Worm (Caenorhabditis elegans) whole organism, L2 larva: ENCODE measurements around the gene ipla-3.

Source experiments
- aly-2 ChIP-seq: fragments of 150-350 bp; optimal IDR thresholded peaks from 2 replicates; lab custom pipeline; 2014; ENCODE audit warnings: missing biosample characterization, missing genetic modification characterization
- dmd-4 ChIP-seq: sonication (generic microtip); optimal IDR thresholded peaks from 2 replicates; lab custom pipeline; 2017; ENCODE audit warnings: missing biosample characterization, missing genetic modification characterization
- egl-27 ChIP-seq: sonication (generic microtip); optimal IDR thresholded peaks from 3 replicates; lab custom pipeline; 2017; ENCODE audit warnings: missing biosample characterization, missing genetic modification reagents, missing genetic modification characterization
- lin-13 ChIP-seq: fragments of 150-350 bp; optimal IDR thresholded peaks from 2 replicates; lab custom pipeline; 2014; ENCODE audit warnings: missing biosample characterization, missing genetic modification reagents, missing genetic modification characterization
- lsy-2 ChIP-seq, 2 experiments: fragments of 150-350 bp in 1 of 2; sonication (generic microtip) in 1 of 2; optimal IDR thresholded peaks; 2 replicates each; lab custom pipeline; 2014 to 2017; ENCODE audit warnings: missing biosample characterization in 2 of 2, missing genetic modification characterization in 2 of 2
- nhr-12 ChIP-seq: fragments of 150-350 bp; optimal IDR thresholded peaks from 2 replicates; lab custom pipeline; 2014; ENCODE audit warnings: missing biosample characterization, missing genetic modification characterization
- snpc-4 ChIP-seq: fragments of 150-350 bp; optimal IDR thresholded peaks from 2 replicates; lab custom pipeline; 2014; ENCODE audit warnings: missing biosample characterization, missing genetic modification characterization
- unc-39 ChIP-seq: fragments of 150-350 bp; optimal IDR thresholded peaks from 2 replicates; lab custom pipeline; 2014; ENCODE audit warnings: missing biosample characterization, missing genetic modification characterization
- zag-1 ChIP-seq: fragments of 150-350 bp; optimal IDR thresholded peaks from 2 replicates; lab custom pipeline; 2014; ENCODE audit warnings: missing biosample characterization, missing genetic modification characterization
- ztf-11 ChIP-seq: sonication (generic microtip); optimal IDR thresholded peaks from 2 replicates; lab custom pipeline; 2017; ENCODE audit warnings: missing biosample characterization, missing genetic modification characterization

DNA sequence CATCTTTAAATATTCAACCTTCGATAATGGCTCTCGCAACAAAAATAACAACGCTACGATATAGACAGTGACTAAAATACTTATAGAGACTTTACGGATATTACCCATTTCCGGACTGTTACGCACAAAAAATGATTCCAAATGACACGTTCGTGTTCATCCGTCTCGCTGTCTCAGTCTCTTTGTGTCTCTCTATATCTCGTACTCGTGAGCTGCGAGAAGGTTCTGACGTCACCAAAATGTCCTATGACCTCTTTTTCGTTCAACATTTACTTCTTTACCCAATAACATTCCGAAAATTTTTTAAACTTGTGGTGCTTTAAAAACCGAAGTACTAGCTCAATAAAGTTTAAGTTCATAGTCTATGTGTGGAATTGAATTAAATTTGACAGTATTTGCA lies 18.9 kb downstream of the ipla-3 start:
- TF ChIP-seq lsy-2 (tag; optimal IDR thresholded peaks at IDR 0.05; lab: Kevin White, UChicago) (peak in 1 of 2 experiments; percentile 48), nhr-12 (tag; lab: Kevin White, UChicago) (no peak), unc-39 (no peak), zag-1 (no peak), dmd-4 (tag; lab: Kevin White, UChicago) (no peak), lin-13 (GFP tag; lab: Kevin White, UChicago) (no peak), egl-27 (tag; lab: Kevin White, UChicago) (no peak), ztf-11 (tag; lab: Kevin White, UChicago) (no peak), aly-2 (tag; lab: Kevin White, UChicago) (no peak), snpc-4 (tag; lab: Kevin White, UChicago) (no peak)
